Worm (Caenorhabditis elegans) whole organism, L1 larva: ENCODE results near the gene F28C6.9.

Experiments used
- C16A3.4 ChIP-seq: fragments of 150-350 bp; optimal IDR thresholded peaks from 2 replicates; lab custom pipeline; 2014; ENCODE audit warnings: missing biosample characterization, missing genetic modification characterization
- C34B4.2 ChIP-seq: sonication (generic microtip); optimal IDR thresholded peaks from 2 replicates; lab custom pipeline; 2017; ENCODE audit warnings: mild to moderate bottlenecking, missing genetic modification characterization, missing compliant biosample characterization
- aha-1 ChIP-seq: fragments of 150-350 bp; optimal IDR thresholded peaks from 2 replicates; lab custom pipeline; 2014; ENCODE audit warnings: missing biosample characterization, missing genetic modification characterization
- alr-1 ChIP-seq: fragments of 200-800 bp; sonication (Bioruptor generic); optimal IDR thresholded peaks from 2 replicates; lab custom pipeline; 2018; ENCODE audit warnings: borderline replicate concordance, mild to moderate bottlenecking, missing genetic modification characterization, missing compliant biosample characterization
- ceh-63 ChIP-seq: fragments of 200-800 bp; sonication (Bioruptor generic); optimal IDR thresholded peaks from 2 replicates; lab custom pipeline; 2018; ENCODE audit warnings: mild to moderate bottlenecking, missing genetic modification characterization, missing compliant biosample characterization
- ceh-8 ChIP-seq: fragments of 200-800 bp; sonication (Bioruptor generic); optimal IDR thresholded peaks from 2 replicates; lab custom pipeline; 2018; ENCODE audit warnings: mild to moderate bottlenecking, missing genetic modification characterization, moderate library complexity, missing compliant biosample characterization
- ceh-88 ChIP-seq: fragments of 200-800 bp; sonication (Bioruptor generic); IDR thresholded peaks from 2 replicates; pipeline ENCODE4 v1.3.6; 2022; ENCODE audit warnings: missing genetic modification characterization, missing compliant biosample characterization
- ces-1 ChIP-seq: fragments of 150-350 bp; optimal IDR thresholded peaks from 2 replicates; lab custom pipeline; 2014; ENCODE audit warnings: missing biosample characterization, missing genetic modification reagents, missing genetic modification characterization
- dsc-1 ChIP-seq: sonication (generic microtip); optimal IDR thresholded peaks from 2 replicates; lab custom pipeline; 2016; ENCODE audit warnings: mild to moderate bottlenecking, missing genetic modification characterization, missing compliant biosample characterization
- efl-3 ChIP-seq: fragments of 200-800 bp; sonication (Bioruptor generic); optimal IDR thresholded peaks from 2 replicates; lab custom pipeline; 2018; ENCODE audit warnings: mild to moderate bottlenecking, missing genetic modification characterization, missing compliant biosample characterization
- egl-13 ChIP-seq: sonication (generic microtip); optimal IDR thresholded peaks from 2 replicates; lab custom pipeline; 2016; ENCODE audit warnings: missing genotype, missing genetic modification reagents, missing genetic modification characterization, missing compliant biosample characterization
- ets-5 ChIP-seq: fragments of 200-800 bp; sonication (Bioruptor generic); IDR thresholded peaks from 2 replicates; pipeline ENCODE4 v1.3.6; 2022; ENCODE audit warnings: missing genetic modification characterization, missing compliant biosample characterization
- fkh-10 ChIP-seq: sonication (generic microtip); optimal IDR thresholded peaks from 2 replicates; lab custom pipeline; 2017; ENCODE audit warnings: missing biosample characterization, missing genetic modification reagents, missing genetic modification characterization
- fkh-4 ChIP-seq: sonication (generic microtip); optimal IDR thresholded peaks from 2 replicates; lab custom pipeline; 2016; ENCODE audit warnings: missing compliant biosample characterization, missing genetic modification characterization, borderline replicate concordance
- fkh-8 ChIP-seq: sonication (generic microtip); optimal IDR thresholded peaks from 2 replicates; lab custom pipeline; 2016; ENCODE audit warnings: mild to moderate bottlenecking, missing genetic modification characterization, missing compliant biosample characterization
- fos-1 ChIP-seq: fragments of 150-350 bp; optimal IDR thresholded peaks from 2 replicates; lab custom pipeline; 2014; ENCODE audit warnings: missing biosample characterization, missing genetic modification characterization
- grh-1 ChIP-seq: fragments of 200-800 bp; sonication (Bioruptor generic); IDR thresholded peaks from 2 replicates; pipeline ENCODE4 v1.3.6; 2022; ENCODE audit warnings: missing genetic modification reagents, missing genetic modification characterization, missing compliant biosample characterization
- hlh-17 ChIP-seq: fragments of 200-800 bp; sonication (Bioruptor generic); optimal IDR thresholded peaks from 2 replicates; lab custom pipeline; 2018; ENCODE audit warnings: missing genetic modification characterization, mild to moderate bottlenecking, missing compliant biosample characterization, moderate library complexity, borderline replicate concordance
- hlh-4 ChIP-seq: sonication (generic microtip); optimal IDR thresholded peaks from 2 replicates; lab custom pipeline; 2016; ENCODE audit warnings: mild to moderate bottlenecking, missing genetic modification characterization, missing compliant biosample characterization
- hpl-2 ChIP-seq: fragments of 150-350 bp; optimal IDR thresholded peaks from 2 replicates; lab custom pipeline; 2014; ENCODE audit warnings: missing biosample characterization, missing genetic modification reagents, missing genetic modification characterization
- isw-1 ChIP-seq: fragments of 200-800 bp; sonication (Bioruptor generic); IDR thresholded peaks from 2 replicates; pipeline ENCODE4 v1.3.6; 2022; ENCODE audit warnings: missing genetic modification characterization, missing compliant biosample characterization
- lin-13 ChIP-seq: fragments of 150-350 bp; optimal IDR thresholded peaks from 2 replicates; lab custom pipeline; 2014; ENCODE audit warnings: missing biosample characterization, missing genetic modification reagents, missing genetic modification characterization
- lin-14 ChIP-seq: fragments of 200-800 bp; sonication (Bioruptor generic); optimal IDR thresholded peaks from 2 replicates; lab custom pipeline; 2018; ENCODE audit warnings: mild to moderate bottlenecking, missing genetic modification characterization, moderate library complexity, missing compliant biosample characterization
- lin-15B ChIP-seq: fragments of 150-350 bp; sonication (generic microtip); optimal IDR thresholded peaks from 3 replicates; lab custom pipeline; 2014; ENCODE audit warnings: missing biosample characterization, missing genetic modification characterization
- lin-39 ChIP-seq: fragments of 150-350 bp; optimal IDR thresholded peaks from 2 replicates; lab custom pipeline; 2014; ENCODE audit warnings: missing biosample characterization, missing genetic modification reagents, missing genetic modification characterization
- mab-9 ChIP-seq: fragments of 200-800 bp; sonication (Bioruptor generic); IDR thresholded peaks from 2 replicates; pipeline ENCODE4 v1.3.6; 2022; ENCODE audit warnings: missing genetic modification reagents, missing genetic modification characterization, missing compliant biosample characterization
- nhr-28 ChIP-seq: fragments of 150-350 bp; optimal IDR thresholded peaks from 2 replicates; lab custom pipeline; 2014; ENCODE audit warnings: missing biosample characterization, missing genetic modification characterization
- nhr-71 ChIP-seq: sonication (generic microtip); optimal IDR thresholded peaks from 2 replicates; lab custom pipeline; 2016; ENCODE audit warnings: mild to moderate bottlenecking, missing genetic modification characterization, moderate library complexity, missing compliant biosample characterization
- nhr-85 ChIP-seq: sonication (generic microtip); peaks from one replicate; lab custom pipeline; 2016; ENCODE audit warnings: missing genetic modification characterization, inconsistent platforms, missing compliant biosample characterization
- nhr-90 ChIP-seq: sonication (generic microtip); optimal IDR thresholded peaks from 2 replicates; lab custom pipeline; 2016; ENCODE audit warnings: mild to moderate bottlenecking, missing genetic modification characterization, missing compliant biosample characterization; ENCODE audit not compliant: poor library complexity
- pax-3 ChIP-seq: fragments of 200-800 bp; sonication (Bioruptor generic); optimal IDR thresholded peaks from 2 replicates; lab custom pipeline; 2018; ENCODE audit warnings: mild to moderate bottlenecking, missing genetic modification characterization, moderate library complexity, missing compliant biosample characterization
- pqm-1 ChIP-seq: sonication (generic microtip); optimal IDR thresholded peaks from 3 replicates; lab custom pipeline; 2017; ENCODE audit warnings: missing biosample characterization, missing genetic modification characterization
- rnt-1 ChIP-seq: sonication (generic microtip); optimal IDR thresholded peaks from 2 replicates; lab custom pipeline; 2016; ENCODE audit warnings: mild to moderate bottlenecking, missing genetic modification characterization, moderate library complexity, missing compliant biosample characterization
- snpc-4 ChIP-seq: fragments of 150-350 bp; optimal IDR thresholded peaks from 2 replicates; lab custom pipeline; 2014; ENCODE audit warnings: missing biosample characterization, missing genetic modification characterization
- sptf-1 ChIP-seq: fragments of 150-350 bp; optimal IDR thresholded peaks from 2 replicates; lab custom pipeline; 2014; ENCODE audit warnings: missing biosample characterization, missing genetic modification characterization
- unc-130 ChIP-seq: fragments of 150-350 bp; optimal IDR thresholded peaks from 2 replicates; lab custom pipeline; 2017; ENCODE audit warnings: missing biosample characterization, missing genetic modification characterization, inconsistent platforms
- vab-15 ChIP-seq: sonication (generic microtip); optimal IDR thresholded peaks from 2 replicates; lab custom pipeline; 2017; ENCODE audit warnings: missing genotype, mild to moderate bottlenecking, missing genetic modification characterization, missing compliant biosample characterization
- zag-1 ChIP-seq: fragments of 150-350 bp; optimal IDR thresholded peaks from 2 replicates; lab custom pipeline; 2014; ENCODE audit warnings: missing biosample characterization, missing genetic modification characterization
- zip-4 ChIP-seq: fragments of 200-800 bp; sonication (Bioruptor generic); optimal IDR thresholded peaks from 2 replicates; lab custom pipeline; 2018; ENCODE audit warnings: mild to moderate bottlenecking, missing genetic modification characterization, moderate library complexity, missing compliant biosample characterization

F28C6.9 gene

DNA sequence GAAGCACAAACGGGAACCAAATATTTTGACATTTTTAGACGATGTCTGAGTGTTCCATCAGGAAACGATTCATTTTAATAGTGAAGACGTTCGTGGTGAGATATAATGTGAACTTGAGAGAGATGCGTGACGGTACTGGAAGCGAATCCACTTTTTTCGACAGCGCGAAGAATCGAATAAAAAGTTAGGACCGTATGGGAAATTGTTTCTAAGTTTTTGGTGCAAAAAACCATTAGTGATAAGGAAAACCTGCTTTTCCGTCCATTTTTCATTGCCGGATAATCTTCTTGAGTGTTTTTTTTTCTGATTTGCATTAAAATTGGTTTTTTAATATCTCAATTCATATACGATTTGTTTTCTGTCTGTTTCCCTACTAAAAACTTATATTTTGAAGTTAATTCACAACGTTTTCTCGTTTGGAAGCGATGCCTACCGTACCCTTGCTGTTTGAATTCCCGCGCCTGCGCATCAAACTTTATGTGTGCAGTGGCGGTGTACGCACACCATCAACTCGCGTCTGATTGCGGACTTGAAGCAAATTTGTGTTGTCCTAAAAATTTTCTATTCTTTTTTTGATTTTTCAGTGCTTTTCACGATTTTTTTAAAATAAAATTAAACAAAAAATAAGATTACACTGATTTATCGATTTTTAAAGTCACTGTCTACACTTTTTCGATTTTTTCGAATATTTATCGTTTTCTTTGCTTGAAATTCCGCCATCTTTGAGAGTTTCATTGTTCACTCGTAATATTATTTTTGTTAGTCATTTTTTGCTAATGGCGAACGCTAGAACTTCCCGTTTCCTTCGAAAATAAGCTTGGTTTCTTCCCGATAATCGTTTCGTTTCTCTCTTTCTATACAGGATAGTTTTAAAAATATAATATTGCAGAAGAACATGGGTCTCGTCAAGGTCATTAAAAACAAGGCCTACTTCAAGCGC lies 40.7 kb downstream of the F28C6.9 start, which contains the start of the genes col-38 and rpl-5 (continued):
- TF ChIP-seq rnt-1 (tag; lab: Kevin White, UChicago) (peak; percentile 92), vab-15 (tag; lab: Kevin White, UChicago) (peak; percentile 82), fkh-8 (tag; lab: Kevin White, UChicago) (peak; percentile 93), ets-5 (GFP tag; lab: Robert Waterston, UW) (no peak), fkh-4 (peak; percentile 11), ceh-8 (GFP tag; lab: Kevin White, UChicago) (peak; percentile 60), mab-9 (peak; percentile 52; the same call in 1 of the 2 replicates), ceh-63 (GFP tag; lab: Kevin White, UChicago) (no peak), alr-1 (no peak), hpl-2 (peak; percentile 45), nhr-85 (tag; lab: Kevin White, UChicago) (peak; percentile 91), lin-14 (GFP tag; lab: Kevin White, UChicago) (peak; percentile 93), zip-4 (GFP tag; lab: Kevin White, UChicago) (peak; percentile 47), dsc-1 (tag; lab: Kevin White, UChicago) (peak; percentile 82), aha-1 (peak; percentile 59), ceh-88 (peak; percentile 79), fos-1 (peak; percentile 79), pqm-1 (tag; lab: Kevin White, UChicago) (no peak), nhr-28 (tag; lab: Kevin White, UChicago) (no peak), hlh-17 (GFP tag; lab: Kevin White, UChicago) (no peak), sptf-1 (tag; lab: Kevin White, UChicago) (no peak), C16A3.4 (peak; percentile 96), fkh-10 (GFP tag; lab: Kevin White, UChicago) (peak; percentile 72), snpc-4 (tag; lab: Kevin White, UChicago) (peak; percentile 86), ces-1 (no peak), efl-3 (GFP tag; lab: Kevin White, UChicago) (no peak), unc-130 (tag; lab: Kevin White, UChicago) (peak; percentile 96), nhr-90 (tag; lab: Kevin White, UChicago) (peak; percentile 84), nhr-71 (tag; lab: Kevin White, UChicago) (peak; percentile 94), lin-13 (GFP tag; lab: Kevin White, UChicago) (peak; percentile 87), C34B4.2 (tag; lab: Kevin White, UChicago) (no peak), isw-1 (GFP tag; lab: Robert Waterston, UW) (peak; percentile 96), lin-39 (tag; lab: Kevin White, UChicago) (peak; percentile 47), grh-1 (GFP tag; lab: Robert Waterston, UW) (peak; percentile 75)

DNA sequence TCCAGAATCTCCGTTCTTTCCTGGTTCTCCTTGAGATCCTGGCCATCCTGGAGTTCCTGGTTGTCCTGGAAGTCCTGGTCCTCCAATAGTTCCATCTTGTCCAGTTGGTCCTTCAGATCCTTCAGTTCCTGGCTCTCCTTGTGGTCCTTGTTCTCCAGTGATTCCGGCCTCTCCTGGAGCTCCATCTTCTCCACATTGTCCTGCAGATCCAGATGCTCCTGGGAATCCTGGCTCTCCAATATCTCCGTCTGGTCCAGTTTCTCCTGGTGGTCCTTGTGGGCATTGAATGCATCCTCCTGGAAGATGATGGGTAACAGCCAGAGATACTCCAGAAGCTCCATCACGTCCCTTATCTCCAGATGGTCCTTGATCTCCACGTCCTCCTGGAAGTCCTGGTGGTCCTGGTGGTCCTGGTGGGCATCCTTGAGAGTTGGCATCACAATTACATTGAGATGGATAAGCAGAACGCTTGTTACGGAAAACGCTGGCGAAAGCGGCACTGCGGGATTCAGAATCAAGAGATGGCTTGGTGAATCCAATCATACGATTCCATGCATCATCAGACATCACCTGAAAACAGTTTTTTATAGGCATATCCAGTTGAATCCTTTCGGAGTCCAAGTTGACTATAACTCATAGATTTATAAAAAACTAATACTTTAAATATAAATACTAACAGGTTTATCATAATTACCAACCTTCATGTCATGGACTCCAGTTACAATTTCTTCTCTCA lies 41.6 kb downstream of the F28C6.9 start:
- TF ChIP-seq alr-1: no peak
- TF ChIP-seq lin-15B (tag; lab: Kevin White, UChicago): no peak
- no peak for TF ChIP-seq egl-13
- no peak for TF ChIP-seq hlh-4 (tag; lab: Kevin White, UChicago)
- TF ChIP-seq zag-1: no peak
- TF ChIP-seq pax-3 (tag; lab: Kevin White, UChicago): no peak
- TF ChIP-seq, all 84 proteins: peak for 0
